Fruit fly (Drosophila melanogaster) whole organism, embryonic: ENCODE measurements around the gene kirre.

ENCODE experiments used
- Ada2b ChIP-seq: fragments of 200-800 bp; sonication (Bioruptor generic); IDR thresholded peaks from 2 replicates; pipeline ENCODE4 v1.3.6; 2022; ENCODE audit warnings: missing biosample characterization, missing genetic modification characterization
- Awh ChIP-seq: fragments of 200-800 bp; sonication (Bioruptor generic); IDR thresholded peaks from 2 replicates; pipeline ENCODE4, ENCODE4 v1.3.6; 2022; ENCODE audit warnings: missing biosample characterization, missing genetic modification characterization
- CG11504 ChIP-seq: fragments of 200-800 bp; sonication (Bioruptor generic); optimal IDR thresholded peaks from 3 replicates; lab custom pipeline; 2019; ENCODE audit warnings: missing biosample characterization, mild to moderate bottlenecking, missing genetic modification characterization, moderate library complexity
- CG11696 ChIP-seq: fragments of 200-800 bp; sonication (Bioruptor generic); IDR thresholded peaks from 2 replicates; pipeline ENCODE4 v1.3.6; 2022; ENCODE audit warnings: missing biosample characterization, missing genetic modification characterization
- CG12071 ChIP-seq: fragments of 200-800 bp; sonication (Bioruptor generic); optimal IDR thresholded peaks from 3 replicates; lab custom pipeline; 2018; ENCODE audit warnings: missing biosample characterization, mild to moderate bottlenecking, missing genetic modification characterization
- CG12299 ChIP-seq: fragments of 200-800 bp; sonication (Bioruptor generic); optimal IDR thresholded peaks from 2 replicates; lab custom pipeline; 2018; ENCODE audit warnings: missing biosample characterization, mild to moderate bottlenecking, missing genetic modification characterization
- CG13894 ChIP-seq: fragments of 200-800 bp; sonication (Bioruptor generic); optimal IDR thresholded peaks from 3 replicates; lab custom pipeline; 2018; ENCODE audit warnings: missing biosample characterization, mild to moderate bottlenecking, missing genetic modification characterization, moderate library complexity
- CG15479 ChIP-seq: fragments of 200-800 bp; sonication (Bioruptor generic); optimal IDR thresholded peaks from 3 replicates; lab custom pipeline; 2019; ENCODE audit warnings: missing biosample characterization, mild to moderate bottlenecking, missing genetic modification characterization, moderate library complexity
- CG15696 ChIP-seq: fragments of 200-800 bp; sonication (Bioruptor generic); optimal IDR thresholded peaks from 2 replicates; lab custom pipeline; 2019; ENCODE audit warnings: missing biosample characterization, mild to moderate bottlenecking, missing genetic modification characterization, moderate library complexity
- CG16815 ChIP-seq: fragments of 200-800 bp; sonication (Bioruptor generic); optimal IDR thresholded peaks from 3 replicates; lab custom pipeline; 2017; ENCODE audit warnings: missing biosample characterization, mild to moderate bottlenecking, missing genetic modification characterization
- CG17328 ChIP-seq: fragments of 200-800 bp; sonication (Bioruptor generic); IDR thresholded peaks from 2 replicates; pipeline ENCODE4 v1.3.6; 2022; ENCODE audit warnings: missing biosample characterization, missing genetic modification characterization
- CG17568 ChIP-seq: fragments of 200-800 bp; sonication (Bioruptor generic); optimal IDR thresholded peaks from 2 replicates; lab custom pipeline; 2018; ENCODE audit warnings: missing biosample characterization, mild to moderate bottlenecking, missing genetic modification characterization, moderate library complexity
- CG18599 ChIP-seq: fragments of 200-800 bp; sonication (Bioruptor generic); optimal IDR thresholded peaks from 3 replicates; lab custom pipeline; 2017; ENCODE audit warnings: missing biosample characterization, missing genetic modification characterization, mild to moderate bottlenecking, moderate library complexity, missing genetic modification reagents
- CG30020 ChIP-seq: fragments of 200-800 bp; optimal IDR thresholded peaks from 2 replicates; lab custom pipeline; 2019; ENCODE audit warnings: missing biosample characterization, mild to moderate bottlenecking, missing genetic modification characterization, moderate library complexity
- CG30403 ChIP-seq: fragments of 200-800 bp; sonication (Bioruptor generic); optimal IDR thresholded peaks from 3 replicates; lab custom pipeline; 2016; ENCODE audit warnings: missing biosample characterization, missing genetic modification characterization
- CG32532 ChIP-seq: fragments of 200-800 bp; sonication (Bioruptor generic); IDR thresholded peaks from 2 replicates; pipeline ENCODE4 v1.3.6; 2022; ENCODE audit warnings: missing biosample characterization, missing genetic modification characterization
- CG4404 ChIP-seq: fragments of 200-800 bp; sonication (Bioruptor generic); IDR thresholded peaks from 2 replicates; pipeline ENCODE4 v1.3.6; 2022; ENCODE audit warnings: missing biosample characterization, missing genetic modification characterization
- CG4707 ChIP-seq: fragments of 200-800 bp; sonication (Bioruptor generic); optimal IDR thresholded peaks from 2 replicates; lab custom pipeline; 2018; ENCODE audit warnings: missing biosample characterization, mild to moderate bottlenecking, missing genetic modification characterization, moderate library complexity
- CG6272 ChIP-seq: fragments of 200-800 bp; sonication (Bioruptor generic); IDR thresholded peaks from 2 replicates; pipeline ENCODE4 v1.3.6; 2022; ENCODE audit warnings: missing biosample characterization, missing genetic modification characterization
- CG6765 ChIP-seq: fragments of 200-800 bp; sonication (Bioruptor generic); optimal IDR thresholded peaks from 3 replicates; lab custom pipeline; 2017; ENCODE audit warnings: missing biosample characterization, mild to moderate bottlenecking, missing genetic modification characterization
- CG8765 ChIP-seq: fragments of 200-800 bp; sonication (Bioruptor generic); IDR thresholded peaks from 2 replicates; pipeline ENCODE4 v1.3.6; 2022; ENCODE audit warnings: missing biosample characterization, missing genetic modification characterization
- CG9817 ChIP-seq: fragments of 200-800 bp; sonication (Bioruptor generic); optimal IDR thresholded peaks from 2 replicates; lab custom pipeline; 2018; ENCODE audit warnings: missing biosample characterization, mild to moderate bottlenecking, missing genetic modification characterization, moderate library complexity
- Deaf1 ChIP-seq: fragments of 200-800 bp; optimal IDR thresholded peaks from 3 replicates; lab custom pipeline; 2019; ENCODE audit warnings: missing biosample characterization, mild to moderate bottlenecking, missing genetic modification characterization, moderate library complexity
- Dref ChIP-seq: fragments of 200-800 bp; sonication (Bioruptor generic); IDR thresholded peaks from 2 replicates; pipeline ENCODE4 v1.3.6; 2022; ENCODE audit warnings: missing biosample characterization, missing genetic modification characterization
- E2f1 ChIP-seq: fragments of 200-800 bp; sonication (Bioruptor generic); IDR thresholded peaks from 2 replicates; pipeline ENCODE4 v1.3.6; 2022; ENCODE audit warnings: missing biosample characterization, missing genetic modification characterization
- Elba2 ChIP-seq: fragments of 200-800 bp; sonication (Bioruptor generic); optimal IDR thresholded peaks from 3 replicates; lab custom pipeline; 2016; ENCODE audit warnings: missing biosample characterization, missing genetic modification characterization
- Med ChIP-seq: fragments of 200-800 bp; sonication (Bioruptor generic); peaks from one replicate; lab custom pipeline; 2016; ENCODE audit warnings: missing biosample characterization, missing genetic modification characterization, mild to moderate bottlenecking, inconsistent platforms, moderate library complexity
- Rx ChIP-seq: fragments of 200-800 bp; sonication (Bioruptor generic); IDR thresholded peaks from 2 replicates; pipeline ENCODE4 v1.3.6; 2022; ENCODE audit warnings: missing biosample characterization, missing genetic modification characterization
- Six4 ChIP-seq: fragments of 200-800 bp; sonication (Bioruptor generic); optimal IDR thresholded peaks from 2 replicates; lab custom pipeline; 2016; ENCODE audit warnings: missing biosample characterization, missing genetic modification characterization
- Xrp1 ChIP-seq: fragments of 200-800 bp; sonication (Bioruptor generic); IDR thresholded peaks from 2 replicates; pipeline ENCODE4 v1.3.6; 2022; ENCODE audit warnings: missing biosample characterization, missing genetic modification characterization
- ab ChIP-seq: fragments of 200-800 bp; sonication (Bioruptor generic); optimal IDR thresholded peaks from 2 replicates; lab custom pipeline; 2016; ENCODE audit warnings: missing biosample characterization, missing genetic modification characterization
- ara ChIP-seq: fragments of 200-800 bp; sonication (Bioruptor generic); IDR thresholded peaks from 2 replicates; pipeline ENCODE4 v1.3.6; 2022; ENCODE audit warnings: missing biosample characterization, missing genetic modification characterization
- bab2 ChIP-seq: fragments of 200-800 bp; sonication (Bioruptor generic); optimal IDR thresholded peaks from 2 replicates; lab custom pipeline; 2016; ENCODE audit warnings: missing biosample characterization, missing genetic modification characterization
- chif ChIP-seq, 2 experiments: fragments of 200-800 bp; sonication (Bioruptor generic); optimal IDR thresholded peaks; 3 replicates each; lab custom pipeline; 2016; ENCODE audit warnings: missing biosample characterization in 2 of 2, missing genetic modification characterization in 2 of 2
- dan ChIP-seq: fragments of 200-800 bp; sonication (Bioruptor generic); IDR thresholded peaks from 2 replicates; pipeline ENCODE4 v1.3.6; 2022; ENCODE audit warnings: missing biosample characterization, missing genetic modification characterization
- fd3F ChIP-seq: fragments of 200-800 bp; sonication (Bioruptor generic); optimal IDR thresholded peaks from 2 replicates; lab custom pipeline; 2018; ENCODE audit warnings: missing biosample characterization, mild to moderate bottlenecking, missing genetic modification characterization, moderate library complexity
- ken ChIP-seq: fragments of 200-800 bp; sonication (Bioruptor generic); IDR thresholded peaks from 3 replicates; pipeline ENCODE4 v1.3.6; 2022; ENCODE audit warnings: missing biosample characterization, missing genetic modification characterization
- lmd ChIP-seq: fragments of 200-800 bp; sonication (Bioruptor generic); IDR thresholded peaks from 2 replicates; pipeline ENCODE4 v1.3.6; 2022; ENCODE audit warnings: missing biosample characterization, missing genetic modification characterization
- nom ChIP-seq: fragments of 200-800 bp; sonication (Bioruptor generic); optimal IDR thresholded peaks from 2 replicates; lab custom pipeline; 2017; ENCODE audit warnings: missing biosample characterization, missing genetic modification characterization, mild to moderate bottlenecking, moderate library complexity, missing genetic modification reagents
- org-1 ChIP-seq: fragments of 200-800 bp; sonication (Bioruptor generic); optimal IDR thresholded peaks from 2 replicates; lab custom pipeline; 2017; ENCODE audit warnings: missing biosample characterization, missing genetic modification characterization
- pan ChIP-seq, 4 experiments: fragments of >200 bp in 3 of 4; fragments of 200-800 bp in 1 of 4; sonication (Bioruptor generic) in 1 of 4; optimal IDR thresholded peaks in 3 of 4; IDR thresholded peaks in 1 of 4; 2 replicates each; pipeline versions ENCODE4 v1.3.6 to Lab custom; 2017 to 2022; ENCODE audit warnings: missing biosample characterization in 2 of 4, missing genetic modification characterization in 2 of 4, mixed read lengths in 1 of 4
- pb ChIP-seq: fragments of 200-800 bp; sonication (Bioruptor generic); optimal IDR thresholded peaks from 3 replicates; lab custom pipeline; 2016; ENCODE audit warnings: missing biosample characterization, missing genetic modification characterization
- pum ChIP-seq: fragments of 200-800 bp; sonication (Bioruptor generic); optimal IDR thresholded peaks from 2 replicates; lab custom pipeline; 2016; ENCODE audit warnings: missing biosample characterization, missing genetic modification characterization
- repo ChIP-seq: fragments of 200-800 bp; sonication (Bioruptor generic); optimal IDR thresholded peaks from 2 replicates; lab custom pipeline; 2016; ENCODE audit warnings: missing biosample characterization, missing genetic modification characterization
- sisA ChIP-seq: fragments of 200-800 bp; sonication (Bioruptor generic); IDR thresholded peaks from 2 replicates; pipeline ENCODE4 v1.3.6; 2022; ENCODE audit warnings: missing biosample characterization, missing genetic modification characterization
- ssp ChIP-seq: fragments of 200-800 bp; sonication (Bioruptor generic); IDR thresholded peaks from 2 replicates; pipeline ENCODE4 v1.3.6; 2022; ENCODE audit warnings: missing biosample characterization, missing genetic modification characterization
- stwl ChIP-seq: fragments of 200-800 bp; sonication (Bioruptor generic); optimal IDR thresholded peaks from 3 replicates; lab custom pipeline; 2018; ENCODE audit warnings: missing biosample characterization, mild to moderate bottlenecking, missing genetic modification characterization, moderate library complexity
- trh ChIP-seq: fragments of 200-800 bp; sonication (Bioruptor generic); optimal IDR thresholded peaks from 2 replicates; lab custom pipeline; 2016; ENCODE audit warnings: missing biosample characterization, missing genetic modification characterization
- vvl ChIP-seq: fragments of 200-800 bp; sonication (Bioruptor generic); IDR thresholded peaks from 2 replicates; pipeline ENCODE4 v1.3.6; 2022; ENCODE audit warnings: missing biosample characterization, missing genetic modification characterization
- wor ChIP-seq: fragments of 200-800 bp; sonication (Bioruptor generic); IDR thresholded peaks from 2 replicates; pipeline ENCODE4 v1.3.6; 2022; ENCODE audit warnings: missing biosample characterization, missing genetic modification characterization
- yki ChIP-seq: fragments of >200 bp; optimal IDR thresholded peaks from 3 replicates; lab custom pipeline; 2018
- zen2 ChIP-seq: fragments of 200-800 bp; sonication (Bioruptor generic); IDR thresholded peaks from 3 replicates; pipeline ENCODE4 v1.3.6; 2022; ENCODE audit warnings: missing biosample characterization, missing genetic modification characterization; ENCODE audit not compliant: partially characterized antibody

The kirre gene

dm6 chrX:3044798-3045197 is 304.6 kb downstream of the kirre start (continued):
- TF ChIP-seq ssp (no peak), Elba2 (no peak), repo (GFP tag; lab: Kevin White, UChicago) (no peak), vvl (GFP tag; lab: Robert Waterston, UW) (no peak), CG8765 (GFP tag; lab: Robert Waterston, UW) (no peak), Xrp1 (GFP tag; lab: Robert Waterston, UW) (peak; percentile 50; the same call in 1 of the 2 replicates), CG30020 (tag; lab: Kevin White, UChicago) (no peak), Deaf1 (no peak), CG15479 (GFP tag; lab: Kevin White, UChicago) (no peak), CG16815 (GFP tag; lab: Kevin White, UChicago) (no peak), CG12299 (tag; lab: Kevin White, UChicago) (no peak), ken (GFP tag; lab: Robert Waterston, UW) (no peak), stwl (tag; lab: Kevin White, UChicago) (no peak), CG15696 (tag; lab: Kevin White, UChicago) (peak; percentile 19), Six4 (GFP tag; lab: Kevin White, UChicago) (no peak), lmd (GFP tag; lab: Robert Waterston, UW) (peak; percentile 28; the same call in 1 of the 2 replicates), wor (GFP tag; lab: Robert Waterston, UW) (no peak), dan (GFP tag; lab: Robert Waterston, UW) (no peak), E2f1 (GFP tag; lab: Robert Waterston, UW) (no peak), CG6765 (no peak), Rx (GFP tag; lab: Robert Waterston, UW) (no peak), CG32532 (0 out of 2 replicates have a peak, but pooled peaks have one; percentile 36), CG13894 (tag; lab: Kevin White, UChicago) (no peak), yki (lab: Kevin White, UChicago) (no peak), CG11504 (tag; lab: Kevin White, UChicago) (peak; percentile 10), CG6272 (no peak), sisA (GFP tag; lab: Robert Waterston, UW) (no peak), CG18599 (GFP tag; lab: Kevin White, UChicago) (no peak), Ada2b (no peak), chif (GFP tag; optimal IDR thresholded peaks at IDR 0.05; lab: Kevin White, UChicago) (no peak), CG11696 (GFP tag; lab: Robert Waterston, UW) (no peak), CG17568 (GFP tag; lab: Kevin White, UChicago) (no peak), CG17328 (GFP tag; lab: Robert Waterston, UW) (no peak), ara (GFP tag; lab: Robert Waterston, UW) (0 out of 2 replicates have a peak, but pooled peaks have one; percentile 22), bab2 (GFP tag; lab: Kevin White, UChicago) (no peak), nom (peak; percentile 88), pan (optimal IDR thresholded peaks at IDR 0.05; lab: Kevin White, UChicago) (no peak), pan (GFP tag; optimal IDR thresholded peaks at IDR 0.05 in 1 of 2, IDR thresholded peaks at IDR 0.05 in 1 of 2) (no peak), pb (no peak), CG30403 (peak; percentile 7), CG4707 (no peak), CG12071 (GFP tag; lab: Kevin White, UChicago) (no peak), Dref (no peak), CG4404 (GFP tag; lab: Robert Waterston, UW) (peak; percentile 43), fd3F (GFP tag; lab: Kevin White, UChicago) (no peak), pum (GFP tag; lab: Kevin White, UChicago) (no peak), CG9817 (tag; lab: Kevin White, UChicago) (no peak), trh (GFP tag; lab: Kevin White, UChicago) (no peak), zen2 (GFP tag; lab: Robert Waterston, UW) (no peak), Awh (GFP tag; lab: Robert Waterston, UW) (no peak), Med (GFP tag; lab: Kevin White, UChicago) (peak; percentile 67), ab (GFP tag; lab: Kevin White, UChicago) (no peak), org-1 (GFP tag; lab: Kevin White, UChicago) (no peak)
